Fruit fly (Drosophila melanogaster) whole organism, embryonic: ENCODE results near the gene bi.

Experiments
- ATbp ChIP-seq: fragments of 200-800 bp; sonication (Bioruptor generic); optimal IDR thresholded peaks from 2 replicates; lab custom pipeline; 2017; ENCODE audit warnings: missing biosample characterization, mild to moderate bottlenecking, missing genetic modification characterization, missing genetic modification reagents
- Antp ChIP-seq: fragments of 200-800 bp; sonication (Bioruptor generic); optimal IDR thresholded peaks from 3 replicates; lab custom pipeline; 2016; ENCODE audit warnings: missing biosample characterization, missing genetic modification characterization
- Blimp-1 ChIP-seq: fragments of 200-800 bp; sonication (Bioruptor generic); optimal IDR thresholded peaks from 3 replicates; lab custom pipeline; 2018; ENCODE audit warnings: missing biosample characterization, missing genetic modification characterization, mild to moderate bottlenecking, moderate library complexity, missing genetic modification reagents
- Bteb2 ChIP-seq: fragments of 200-800 bp; sonication (Bioruptor generic); optimal IDR thresholded peaks from 2 replicates; lab custom pipeline; 2016; ENCODE audit warnings: missing biosample characterization, missing genetic modification characterization
- CG10274 ChIP-seq: fragments of 200-800 bp; sonication (Bioruptor generic); optimal IDR thresholded peaks from 3 replicates; lab custom pipeline; 2017; ENCODE audit warnings: missing biosample characterization, mild to moderate bottlenecking, missing genetic modification characterization
- CG11247 ChIP-seq: fragments of 200-800 bp; sonication (Bioruptor generic); IDR thresholded peaks from 2 replicates; pipeline ENCODE4 v1.3.6; 2022; ENCODE audit warnings: missing biosample characterization, missing genetic modification characterization
- CG12104 ChIP-seq: fragments of 200-800 bp; sonication (Bioruptor generic); optimal IDR thresholded peaks from 3 replicates; lab custom pipeline; 2016; ENCODE audit warnings: missing biosample characterization, missing genetic modification characterization
- CG13296 ChIP-seq: fragments of 200-800 bp; sonication (Bioruptor generic); optimal IDR thresholded peaks from 3 replicates; lab custom pipeline; 2018; ENCODE audit warnings: missing biosample characterization, mild to moderate bottlenecking, missing genetic modification characterization
- CG13894 ChIP-seq: fragments of 200-800 bp; sonication (Bioruptor generic); optimal IDR thresholded peaks from 3 replicates; lab custom pipeline; 2018; ENCODE audit warnings: missing biosample characterization, mild to moderate bottlenecking, missing genetic modification characterization, moderate library complexity
- CG14710 ChIP-seq: fragments of 200-800 bp; sonication (Bioruptor generic); optimal IDR thresholded peaks from 3 replicates; lab custom pipeline; 2019; ENCODE audit warnings: missing biosample characterization, mild to moderate bottlenecking, missing genetic modification characterization, moderate library complexity
- CG15514 ChIP-seq: fragments of 200-800 bp; sonication (Bioruptor generic); optimal IDR thresholded peaks from 3 replicates; lab custom pipeline; 2017; ENCODE audit warnings: missing biosample characterization, missing genetic modification characterization, mild to moderate bottlenecking, moderate library complexity, missing genetic modification reagents
- CG1602 ChIP-seq: fragments of 200-800 bp; sonication (Bioruptor generic); optimal IDR thresholded peaks from 3 replicates; lab custom pipeline; 2016; ENCODE audit warnings: missing biosample characterization, missing genetic modification characterization
- CG16813 ChIP-seq: fragments of 200-800 bp; sonication (Bioruptor generic); IDR thresholded peaks from 3 replicates; pipeline ENCODE4 v1.3.6; 2022; ENCODE audit warnings: missing biosample characterization, missing genetic modification characterization; ENCODE audit not compliant: partially characterized antibody
- CG2889 ChIP-seq: fragments of 200-800 bp; sonication (Bioruptor generic); IDR thresholded peaks from 3 replicates; pipeline ENCODE4 v1.3.6; 2022; ENCODE audit warnings: missing biosample characterization, missing genetic modification characterization
- CG30020 ChIP-seq: fragments of 200-800 bp; optimal IDR thresholded peaks from 2 replicates; lab custom pipeline; 2019; ENCODE audit warnings: missing biosample characterization, mild to moderate bottlenecking, missing genetic modification characterization, moderate library complexity
- CG4617 ChIP-seq: fragments of 200-800 bp; sonication (Bioruptor generic); optimal IDR thresholded peaks from 3 replicates; lab custom pipeline; 2016; ENCODE audit warnings: missing biosample characterization, missing genetic modification characterization, borderline replicate concordance
- CG6689 ChIP-seq: fragments of 200-800 bp; sonication (Bioruptor generic); IDR thresholded peaks from 2 replicates; pipeline ENCODE4 v1.3.6; 2022; ENCODE audit warnings: missing biosample characterization, missing genetic modification characterization
- CG6791 ChIP-seq: fragments of 200-800 bp; sonication (Bioruptor generic); IDR thresholded peaks from 3 replicates; pipeline ENCODE4 v1.3.6; 2022; ENCODE audit warnings: missing biosample characterization, missing genetic modification characterization; ENCODE audit not compliant: partially characterized antibody
- CG7372 ChIP-seq: fragments of 200-800 bp; sonication (Bioruptor generic); IDR thresholded peaks from 2 replicates; pipeline ENCODE4 v1.3.6; 2022; ENCODE audit warnings: missing biosample characterization, missing genetic modification characterization
- CG8478 ChIP-seq: fragments of >200 bp; optimal IDR thresholded peaks from 2 replicates; lab custom pipeline; 2018
- Doc2 ChIP-seq: fragments of 200-800 bp; sonication (Bioruptor generic); IDR thresholded peaks from 2 replicates; pipeline ENCODE4 v1.3.6; 2022; ENCODE audit warnings: missing biosample characterization, missing genetic modification characterization
- Doc3 ChIP-seq: fragments of 200-800 bp; sonication (Bioruptor generic); IDR thresholded peaks from 3 replicates; pipeline ENCODE4 v1.3.6; 2022; ENCODE audit warnings: missing biosample characterization, missing genetic modification characterization; ENCODE audit not compliant: partially characterized antibody
- GATAe ChIP-seq: fragments of 200-800 bp; sonication (Bioruptor generic); conservative IDR thresholded peaks from 2 replicates; pipeline ENCODE4 v1.3.6; 2022; ENCODE audit warnings: missing biosample characterization, missing genetic modification characterization
- H2.0 ChIP-seq: fragments of 200-800 bp; sonication (Bioruptor generic); IDR thresholded peaks from 2 replicates; pipeline ENCODE4 v1.3.6; 2022; ENCODE audit warnings: missing biosample characterization, missing genetic modification characterization
- HmgD ChIP-seq: fragments of 200-800 bp; sonication (Bioruptor generic); optimal IDR thresholded peaks from 3 replicates; lab custom pipeline; 2016; ENCODE audit warnings: missing biosample characterization, missing genetic modification characterization
- Hmx ChIP-seq: fragments of 200-800 bp; sonication (Bioruptor generic); optimal IDR thresholded peaks from 2 replicates; lab custom pipeline; 2016; ENCODE audit warnings: missing biosample characterization, missing genetic modification characterization
- Lpt ChIP-seq: fragments of >200 bp; optimal IDR thresholded peaks from 2 replicates; lab custom pipeline; 2018; ENCODE audit warnings: missing biosample characterization, missing genetic modification characterization
- Mad ChIP-seq: fragments of 200-800 bp; sonication (Bioruptor generic); optimal IDR thresholded peaks from 2 replicates; lab custom pipeline; 2016; ENCODE audit warnings: missing biosample characterization, missing genetic modification characterization
- Neu2 ChIP-seq: fragments of 200-800 bp; sonication (Bioruptor generic); optimal IDR thresholded peaks from 3 replicates; lab custom pipeline; 2016; ENCODE audit warnings: missing biosample characterization, missing genetic modification characterization, borderline replicate concordance
- Nf-YB ChIP-seq: fragments of 200-800 bp; sonication (Bioruptor generic); optimal IDR thresholded peaks from 3 replicates; lab custom pipeline; 2019; ENCODE audit warnings: missing biosample characterization, mild to moderate bottlenecking, missing genetic modification characterization, moderate library complexity
- Opbp ChIP-seq: fragments of 200-800 bp; sonication (Bioruptor generic); IDR thresholded peaks from 3 replicates; pipeline ENCODE4 v1.3.6; 2022; ENCODE audit warnings: missing biosample characterization, missing genetic modification characterization; ENCODE audit not compliant: partially characterized antibody
- Ptx1 ChIP-seq: fragments of 200-800 bp; sonication (Bioruptor generic); IDR thresholded peaks from 2 replicates; pipeline ENCODE4 v1.3.6; 2022; ENCODE audit warnings: missing biosample characterization, missing genetic modification characterization
- Ravus ChIP-seq: fragments of 200-800 bp; sonication (Bioruptor generic); IDR thresholded peaks from 2 replicates; pipeline ENCODE4 v1.3.6; 2022; ENCODE audit warnings: missing biosample characterization, missing genetic modification characterization
- caup ChIP-seq: fragments of 200-800 bp; sonication (Bioruptor generic); optimal IDR thresholded peaks from 3 replicates; lab custom pipeline; 2017; ENCODE audit warnings: missing biosample characterization, mild to moderate bottlenecking, missing genetic modification characterization, moderate library complexity; ENCODE audit not compliant: severe bottlenecking
- croc ChIP-seq: fragments of 200-800 bp; sonication (Bioruptor generic); conservative IDR thresholded peaks from 3 replicates; pipeline ENCODE4 v1.3.6; 2022; ENCODE audit warnings: missing biosample characterization, missing genetic modification characterization
- crol ChIP-seq: fragments of 200-800 bp; sonication (Bioruptor generic); IDR thresholded peaks from 2 replicates; pipeline ENCODE4 v1.3.6; 2022; ENCODE audit warnings: missing biosample characterization, missing genetic modification characterization
- danr ChIP-seq: fragments of 200-800 bp; sonication (Bioruptor generic); IDR thresholded peaks from 2 replicates; pipeline ENCODE4 v1.3.6; 2022; ENCODE audit warnings: missing biosample characterization, missing genetic modification characterization
- dimm ChIP-seq: fragments of 200-800 bp; sonication (Bioruptor generic); IDR thresholded peaks from 2 replicates; pipeline ENCODE4 v1.3.6; 2022; ENCODE audit warnings: missing biosample characterization, missing genetic modification characterization
- gcm2 ChIP-seq: fragments of 200-800 bp; sonication (Bioruptor generic); optimal IDR thresholded peaks from 2 replicates; lab custom pipeline; 2016; ENCODE audit warnings: missing biosample characterization, missing genetic modification characterization
- hb ChIP-seq: fragments of 200-800 bp; sonication (Bioruptor generic); IDR thresholded peaks from 3 replicates; pipeline ENCODE4 v1.3.6; 2022; ENCODE audit warnings: missing biosample characterization, missing genetic modification characterization; ENCODE audit not compliant: partially characterized antibody
- hbn ChIP-seq: fragments of 200-800 bp; sonication (Bioruptor generic); IDR thresholded peaks from 2 replicates; pipeline ENCODE4 v1.3.6; 2022; ENCODE audit warnings: missing biosample characterization, missing genetic modification characterization; ENCODE audit not compliant: partially characterized antibody
- insv ChIP-seq, 2 experiments: fragments of 200-800 bp; sonication (Bioruptor generic); optimal IDR thresholded peaks; 3 replicates each; lab custom pipeline; 2016 to 2018; ENCODE audit warnings: missing biosample characterization in 2 of 2, missing genetic modification characterization in 2 of 2
- nerfin-1 ChIP-seq: fragments of 200-800 bp; sonication (Bioruptor generic); optimal IDR thresholded peaks from 3 replicates; lab custom pipeline; 2019; ENCODE audit warnings: missing biosample characterization, mild to moderate bottlenecking, missing genetic modification characterization, moderate library complexity
- pb ChIP-seq: fragments of 200-800 bp; sonication (Bioruptor generic); optimal IDR thresholded peaks from 3 replicates; lab custom pipeline; 2016; ENCODE audit warnings: missing biosample characterization, missing genetic modification characterization
- pum ChIP-seq: fragments of 200-800 bp; sonication (Bioruptor generic); optimal IDR thresholded peaks from 2 replicates; lab custom pipeline; 2016; ENCODE audit warnings: missing biosample characterization, missing genetic modification characterization
- pzg ChIP-seq: fragments of 200-800 bp; sonication (Bioruptor generic); optimal IDR thresholded peaks from 3 replicates; lab custom pipeline; 2018; ENCODE audit warnings: missing biosample characterization, mild to moderate bottlenecking, missing genetic modification characterization, moderate library complexity
- slbo ChIP-seq: fragments of 200-800 bp; sonication (Bioruptor generic); IDR thresholded peaks from 2 replicates; pipeline ENCODE4 v1.3.6; 2022; ENCODE audit warnings: missing biosample characterization, missing genetic modification characterization
- tna ChIP-seq: fragments of 200-800 bp; sonication (Bioruptor generic); IDR thresholded peaks from 2 replicates; pipeline ENCODE4 v1.3.6; 2022; ENCODE audit warnings: missing biosample characterization, missing genetic modification characterization; ENCODE audit not compliant: partially characterized antibody
- trem ChIP-seq: fragments of 200-800 bp; optimal IDR thresholded peaks from 3 replicates; lab custom pipeline; 2019; ENCODE audit warnings: missing biosample characterization, mild to moderate bottlenecking, missing genetic modification characterization, moderate library complexity
- tx ChIP-seq: fragments of 200-800 bp; sonication (Bioruptor generic); optimal IDR thresholded peaks from 2 replicates; lab custom pipeline; 2016; ENCODE audit warnings: missing biosample characterization, missing genetic modification characterization
- zfh2 ChIP-seq: fragments of 200-800 bp; sonication (Bioruptor generic); optimal IDR thresholded peaks from 2 replicates; lab custom pipeline; 2016; ENCODE audit warnings: missing biosample characterization, missing genetic modification characterization

The bi gene

dm6 chrX:4529909-4530308 lies 117.3 kb downstream of the bi start, which contains the start of gene CG3556 (continued):
- TF ChIP-seq CG2889: no peak
- TF ChIP-seq CG6689 (GFP tag; lab: Robert Waterston, UW): no peak
- TF ChIP-seq CG11247 (GFP tag; lab: Robert Waterston, UW): peak; percentile 67
- TF ChIP-seq Lpt (GFP tag; lab: Kevin White, UChicago): no peak
- peak; percentile 62 for TF ChIP-seq Antp (GFP tag; lab: Kevin White, UChicago)
- peak; percentile 71 for TF ChIP-seq slbo (GFP tag; lab: Robert Waterston, UW)
- TF ChIP-seq Doc2 (GFP tag; lab: Robert Waterston, UW): no peak
- TF ChIP-seq tna (GFP tag; lab: Robert Waterston, UW): peak; percentile 68
- peak; percentile 52 for TF ChIP-seq caup
- no peak for TF ChIP-seq tx (GFP tag; lab: Kevin White, UChicago)
- TF ChIP-seq CG6791 (GFP tag; lab: Robert Waterston, UW): peak; percentile 80
- TF ChIP-seq CG4617 (GFP tag; lab: Kevin White, UChicago): no peak
- TF ChIP-seq CG15514 (GFP tag; lab: Kevin White, UChicago): peak; percentile 78
- TF ChIP-seq dimm (GFP tag; lab: Robert Waterston, UW): no peak
- no peak for TF ChIP-seq CG13296
- peak; percentile 13 for TF ChIP-seq zfh2 (GFP tag; lab: Kevin White, UChicago)
- no peak for TF ChIP-seq Doc3
- peak; percentile 11 for TF ChIP-seq Mad
- peak; percentile 72 for TF ChIP-seq Opbp (GFP tag; lab: Robert Waterston, UW)
- no peak for TF ChIP-seq ATbp (GFP tag; lab: Kevin White, UChicago)
- no peak for TF ChIP-seq Ravus
- TF ChIP-seq pum (GFP tag; lab: Kevin White, UChicago): peak; percentile 26
- no peak for TF ChIP-seq CG10274 (GFP tag; lab: Kevin White, UChicago)
- TF ChIP-seq CG30020: no peak
- TF ChIP-seq CG7372 (GFP tag; lab: Robert Waterston, UW): peak; percentile 15; the same call in 1 of the 2 replicates
- peak; percentile 87 for TF ChIP-seq pzg (GFP tag; lab: Kevin White, UChicago)
- TF ChIP-seq insv (GFP tag; optimal IDR thresholded peaks at IDR 0.05; lab: Kevin White, UChicago): no peak
- peak; percentile 22 for TF ChIP-seq Nf-YB
- TF ChIP-seq gcm2 (GFP tag; lab: Kevin White, UChicago): no peak
- peak; percentile 1 for TF ChIP-seq trem (tag; lab: Kevin White, UChicago)
- TF ChIP-seq nerfin-1: no peak
- no peak for TF ChIP-seq CG8478 (lab: Kevin White, UChicago)
- peak; percentile 53 for TF ChIP-seq HmgD
- peak; percentile 54 for TF ChIP-seq CG14710 (tag; lab: Kevin White, UChicago)
- TF ChIP-seq Blimp-1 (GFP tag; lab: Kevin White, UChicago): no peak
- TF ChIP-seq CG13894 (tag; lab: Kevin White, UChicago): no peak
- TF ChIP-seq hbn (GFP tag; lab: Robert Waterston, UW): peak; percentile 64
- no peak for TF ChIP-seq Neu2 (GFP tag; lab: Kevin White, UChicago)
- TF ChIP-seq danr (GFP tag; lab: Robert Waterston, UW): no peak
- TF ChIP-seq CG12104 (GFP tag; lab: Kevin White, UChicago): no peak
- no peak for TF ChIP-seq croc (GFP tag; lab: Robert Waterston, UW)
- peak; percentile 57 for TF ChIP-seq Ptx1 (GFP tag; lab: Robert Waterston, UW)
- peak; percentile 56; the same call in 2 of the 3 replicates for TF ChIP-seq CG16813 (GFP tag; lab: Robert Waterston, UW)
- TF ChIP-seq pb: no peak
- TF ChIP-seq crol (GFP tag; lab: Robert Waterston, UW): no peak
- no peak for TF ChIP-seq GATAe (GFP tag; lab: Robert Waterston, UW)
- peak; percentile 52; the same call in 1 of the 3 replicates for TF ChIP-seq hb
- TF ChIP-seq H2.0 (GFP tag; lab: Robert Waterston, UW): no peak
- peak; percentile 27 for TF ChIP-seq CG1602 (GFP tag; lab: Kevin White, UChicago)
- no peak for TF ChIP-seq Hmx (GFP tag; lab: Kevin White, UChicago)
- no peak for TF ChIP-seq Bteb2 (GFP tag; lab: Kevin White, UChicago)
